Fruit fly (Drosophila melanogaster): Measurements from ENCODE around the gene TyrR.
A peak's percentile ranks its signal among the peaks of the same experiment; 100 is the strongest.

TyrR gene

DNA sequence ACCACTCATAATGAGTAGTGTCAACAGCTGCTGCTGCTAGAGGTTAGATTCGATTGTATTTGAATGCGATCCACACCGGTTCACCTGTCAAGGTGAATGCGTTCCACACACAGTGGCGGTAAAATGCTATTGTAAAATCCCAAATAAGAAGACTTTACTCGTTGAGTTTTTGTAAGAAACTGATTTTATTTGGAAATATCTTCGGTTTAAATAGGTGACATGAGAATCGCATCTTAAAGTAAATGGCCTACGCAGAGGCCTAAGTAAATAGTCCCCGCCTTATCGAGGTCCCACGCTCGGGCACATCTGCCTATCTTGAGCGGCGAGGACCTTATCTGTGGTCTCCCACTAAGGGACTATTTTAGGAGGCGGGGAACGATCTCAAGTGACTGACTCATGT is at the start of gene TyrR:
Gene TyrR, minus strand, starts transcription at position 101 of the 400 bp plus-strand sequence.
- peak; percentile 24 for TF ChIP-seq Med (GFP tag)

DNA sequence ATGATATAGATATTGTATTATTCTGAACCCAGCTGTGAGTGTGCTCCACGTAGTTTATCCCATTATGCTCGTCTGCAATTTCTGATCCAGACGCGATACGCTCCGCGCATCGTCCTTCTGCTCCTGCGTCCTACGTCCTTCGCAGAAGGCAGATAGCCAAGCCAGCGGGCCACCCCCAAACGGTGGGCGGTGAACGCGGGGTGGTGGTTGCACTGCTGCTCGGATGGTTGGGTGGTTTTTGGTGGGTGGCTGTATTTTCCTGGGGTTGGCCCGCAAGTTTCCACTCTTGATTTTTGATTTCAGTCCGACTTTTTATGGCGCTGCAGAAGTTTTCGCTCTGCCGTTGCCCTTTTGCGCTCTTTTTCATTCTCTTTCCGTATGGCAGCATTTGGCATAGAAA is 49.5 kb upstream of the TyrR start:
- TF ChIP-seq Dbx (GFP tag; IDR thresholded peaks at IDR 0.05) (peak; percentile 20; the same call in 1 of the 3 replicates), Camta (GFP tag; optimal IDR thresholded peaks at IDR 0.05) (no peak), Dad (GFP tag; optimal IDR thresholded peaks at IDR 0.05) (no peak), CG10267 (tag; optimal IDR thresholded peaks at IDR 0.05) (no peak), Hr51 (GFP tag; optimal IDR thresholded peaks at IDR 0.05) (peak in 1 of 2 experiments; percentile 54), CG4707 (GFP tag; optimal IDR thresholded peaks at IDR 0.05) (no peak), CG6854 (GFP tag; optimal IDR thresholded peaks at IDR 0.05) (no peak), hth (optimal IDR thresholded peaks at IDR 0.05) (no peak), crol (GFP tag; IDR thresholded peaks at IDR 0.05) (0 out of 2 replicates have a peak, but pooled peaks have one; percentile 20), wor (GFP tag; IDR thresholded peaks at IDR 0.05) (no peak), otp (GFP tag; IDR thresholded peaks at IDR 0.05) (no peak), psq (GFP tag; optimal IDR thresholded peaks at IDR 0.05) (no peak), CG1603 (tag; optimal IDR thresholded peaks at IDR 0.05) (no peak), BEAF-32 (GFP tag; optimal IDR thresholded peaks at IDR 0.05) (no peak), CG2875 (GFP tag; optimal IDR thresholded peaks at IDR 0.05) (no peak), maf-S (GFP tag; optimal IDR thresholded peaks at IDR 0.05) (no peak), Sry-β (GFP tag; optimal IDR thresholded peaks at IDR 0.05) (no peak), CG11398 (GFP tag; optimal IDR thresholded peaks at IDR 0.05) (no peak), CG4820 (GFP tag; optimal IDR thresholded peaks at IDR 0.05) (no peak), C15 (GFP tag; IDR thresholded peaks at IDR 0.05) (no peak), lab (GFP tag; optimal IDR thresholded peaks at IDR 0.05) (no peak), CG18619 (GFP tag; optimal IDR thresholded peaks at IDR 0.05) (no peak), CG13123 (GFP tag; optimal IDR thresholded peaks at IDR 0.05) (no peak), CG14050 (GFP tag; IDR thresholded peaks at IDR 0.05) (no peak), ewg (GFP tag; optimal IDR thresholded peaks at IDR 0.05) (peak; percentile 56), CG16779 (GFP tag; IDR thresholded peaks at IDR 0.05) (0 out of 2 replicates have a peak, but pooled peaks have one; percentile 5), Opbp (GFP tag; IDR thresholded peaks at IDR 0.05; ENCODE audit: partially characterized antibody) (0 out of 3 replicates have a peak, but pooled peaks have one; percentile 19), Ssrp (tag; optimal IDR thresholded peaks at IDR 0.05) (no peak), CG34422 (GFP tag; IDR thresholded peaks at IDR 0.05) (no peak), TFAM (GFP tag; optimal IDR thresholded peaks at IDR 0.05) (no peak), seq (GFP tag; IDR thresholded peaks at IDR 0.05) (peak; percentile 21; the same call in 1 of the 2 replicates), zfh1 (GFP tag; IDR thresholded peaks at IDR 0.05) (0 out of 3 replicates have a peak, but pooled peaks have one; percentile 29), Hr78 (GFP tag; optimal IDR thresholded peaks at IDR 0.05) (no peak), CG1792 (GFP tag; optimal IDR thresholded peaks at IDR 0.05) (no peak), dm (GFP tag; optimal IDR thresholded peaks at IDR 0.05) (no peak), sob (GFP tag; IDR thresholded peaks at IDR 0.05) (0 out of 2 replicates have a peak, but pooled peaks have one; percentile 13), CG18476 (GFP tag; optimal IDR thresholded peaks at IDR 0.05) (no peak), salm (tag; optimal IDR thresholded peaks at IDR 0.05) (no peak), CG9817 (tag; optimal IDR thresholded peaks at IDR 0.05) (no peak), Doc2 (GFP tag; IDR thresholded peaks at IDR 0.05) (no peak), crc (GFP tag; optimal IDR thresholded peaks at IDR 0.05) (no peak), sens-2 (GFP tag; IDR thresholded peaks at IDR 0.05) (no peak), ap (GFP tag; IDR thresholded peaks at IDR 0.05) (no peak), CG10366 (GFP tag; IDR thresholded peaks at IDR 0.05) (no peak), kay (GFP tag; optimal IDR thresholded peaks at IDR 0.05) (no peak), ase (GFP tag; IDR thresholded peaks at IDR 0.05) (no peak), fru (optimal IDR thresholded peaks at IDR 0.05) (no peak), CG6791 (GFP tag; IDR thresholded peaks at IDR 0.05; ENCODE audit: partially characterized antibody) (peak; percentile 55; the same call in 1 of the 3 replicates), Dref (GFP tag; IDR thresholded peaks at IDR 0.05) (0 out of 2 replicates have a peak, but pooled peaks have one; percentile 10)

All from whole organism, embryonic.